Worm (Caenorhabditis elegans) whole organism, L1 larva: ENCODE data around the gene Y49F6C.6.

ENCODE experiments used
- fkh-10 ChIP-seq: sonication (generic microtip); optimal IDR thresholded peaks from 2 replicates; lab custom pipeline; 2017; ENCODE audit warnings: missing biosample characterization, missing genetic modification reagents, missing genetic modification characterization
- fos-1 ChIP-seq: fragments of 150-350 bp; optimal IDR thresholded peaks from 2 replicates; lab custom pipeline; 2014; ENCODE audit warnings: missing biosample characterization, missing genetic modification characterization
- isw-1 ChIP-seq: fragments of 200-800 bp; sonication (Bioruptor generic); IDR thresholded peaks from 2 replicates; pipeline ENCODE4 v1.3.6; 2022; ENCODE audit warnings: missing genetic modification characterization, missing compliant biosample characterization
- lin-14 ChIP-seq: fragments of 200-800 bp; sonication (Bioruptor generic); optimal IDR thresholded peaks from 2 replicates; lab custom pipeline; 2018; ENCODE audit warnings: mild to moderate bottlenecking, missing genetic modification characterization, moderate library complexity, missing compliant biosample characterization
- rnt-1 ChIP-seq: sonication (generic microtip); optimal IDR thresholded peaks from 2 replicates; lab custom pipeline; 2016; ENCODE audit warnings: mild to moderate bottlenecking, missing genetic modification characterization, moderate library complexity, missing compliant biosample characterization

- no peak for TF ChIP-seq lin-14 (GFP tag; lab: Kevin White, UChicago)
- no peak for TF ChIP-seq fkh-10
- no peak for TF ChIP-seq isw-1 (GFP tag; lab: Robert Waterston, UW)
- TF ChIP-seq rnt-1 (tag; lab: Kevin White, UChicago), result no peak
- TF ChIP-seq fos-1 (tag; lab: Kevin White, UChicago), result no peak
Measured at ce11 chrII:3399212-3399611, 32.2 kb upstream of the Y49F6C.6 start, which contains the start of gene nep-9.
